Fruit fly (Drosophila melanogaster): ENCODE data around the gene Ugt307A1.
A peak's percentile ranks its signal among the peaks of the same experiment; 100 is the strongest.

The Ugt307A1 gene

dm6 chr2L:7026988-7027908, 40.5 kb upstream of the Ugt307A1 start, which contains the start of the genes CG31908 and MME1 (continued):
- TF ChIP-seq CG12659 (GFP tag; optimal IDR thresholded peaks at IDR 0.05) = peak; percentile 56
- TF ChIP-seq gce (GFP tag; IDR thresholded peaks at IDR 0.05) = no peak
- TF ChIP-seq CG12104 (GFP tag; optimal IDR thresholded peaks at IDR 0.05) = no peak
- TF ChIP-seq CG16813 (GFP tag; IDR thresholded peaks at IDR 0.05; ENCODE audit: partially characterized antibody) = peak; percentile 75
- peak; percentile 15 for TF ChIP-seq Hmx (GFP tag; optimal IDR thresholded peaks at IDR 0.05)
- TF ChIP-seq HmgZ (tag; optimal IDR thresholded peaks at IDR 0.05) = peak; percentile 28
- peak; percentile 4 for TF ChIP-seq az2 (GFP tag; optimal IDR thresholded peaks at IDR 0.05)
- TF ChIP-seq odd (GFP tag; optimal IDR thresholded peaks at IDR 0.05) = no peak
- peak; percentile 43 for TF ChIP-seq ind (GFP tag; optimal IDR thresholded peaks at IDR 0.05)
- TF ChIP-seq hb (GFP tag; IDR thresholded peaks at IDR 0.05; ENCODE audit: partially characterized antibody) = peak; percentile 66; the same call in 1 of the 3 replicates
- TF ChIP-seq row (GFP tag; IDR thresholded peaks at IDR 0.05) = peak; percentile 41; the same call in 1 of the 3 replicates
- TF ChIP-seq zfh2 (GFP tag; optimal IDR thresholded peaks at IDR 0.05) = peak; percentile 68
- 0 out of 2 replicates have a peak, but pooled peaks have one; percentile 34 for TF ChIP-seq CG2129 (GFP tag; IDR thresholded peaks at IDR 0.05; ENCODE audit: partially characterized antibody)
- no peak for TF ChIP-seq CG6689 (GFP tag; IDR thresholded peaks at IDR 0.05)
- peak; percentile 16 for TF ChIP-seq Chrac-16 (GFP tag; optimal IDR thresholded peaks at IDR 0.05)
- no peak for TF ChIP-seq al (GFP tag; IDR thresholded peaks at IDR 0.05)
- peak; percentile 56 for TF ChIP-seq dm (GFP tag; optimal IDR thresholded peaks at IDR 0.05)
- peak; percentile 93 for TF ChIP-seq Ets65A (GFP tag)
- no peak; the same call in 2 of the 3 replicates for TF ChIP-seq tgo (GFP tag; IDR thresholded peaks at IDR 0.05)
- TF ChIP-seq Rfx (GFP tag; IDR thresholded peaks at IDR 0.05) = peak; percentile 28; the same call in 1 of the 2 replicates
- TF ChIP-seq CG11504 (tag; optimal IDR thresholded peaks at IDR 0.05) = no peak
- peak; percentile 77 for TF ChIP-seq unc-4 (GFP tag; IDR thresholded peaks at IDR 0.05; ENCODE audit: partially characterized antibody)
- peak; percentile 76; the same call in 2 of the 3 replicates for TF ChIP-seq CG6791 (GFP tag; IDR thresholded peaks at IDR 0.05; ENCODE audit: partially characterized antibody)
- TF ChIP-seq Sin3A (optimal IDR thresholded peaks at IDR 0.05) = peak; percentile 71
- no peak for TF ChIP-seq CG10979 (tag; optimal IDR thresholded peaks at IDR 0.05)
- TF ChIP-seq her (GFP tag; optimal IDR thresholded peaks at IDR 0.05) = peak; percentile 4
- peak; percentile 3 for TF ChIP-seq CG18262 (tag; optimal IDR thresholded peaks at IDR 0.05)
- peak; percentile 41 for TF ChIP-seq CG10267 (tag; optimal IDR thresholded peaks at IDR 0.05)
- no peak for TF ChIP-seq Elba2 (GFP tag; optimal IDR thresholded peaks at IDR 0.05)
- TF ChIP-seq chn (GFP tag; optimal IDR thresholded peaks at IDR 0.05) = peak; percentile 23
- TF ChIP-seq chinmo (GFP tag; IDR thresholded peaks at IDR 0.05; ENCODE audit: partially characterized antibody) = 0 out of 4 replicates have a peak, but pooled peaks have one; percentile 52
- TF ChIP-seq CG18764 (GFP tag; optimal IDR thresholded peaks at IDR 0.05) = no peak
- no peak for TF ChIP-seq CG8290 (GFP tag; optimal IDR thresholded peaks at IDR 0.05)
- TF ChIP-seq CG8290 (tag; optimal IDR thresholded peaks at IDR 0.05) = peak in 1 of 2 experiments; percentile 3
- no peak for TF ChIP-seq CG1832 (GFP tag; optimal IDR thresholded peaks at IDR 0.05)
- peak; percentile 16 for TF ChIP-seq CG9437 (GFP tag; optimal IDR thresholded peaks at IDR 0.05)
- no peak for TF ChIP-seq sr (GFP tag; IDR thresholded peaks at IDR 0.05)
- TF ChIP-seq CG1233 (GFP tag; optimal IDR thresholded peaks at IDR 0.05) = no peak
- TF ChIP-seq CG12942 (GFP tag; optimal IDR thresholded peaks at IDR 0.05) = peak; percentile 24
- no peak for TF ChIP-seq mirr (GFP tag; optimal IDR thresholded peaks at IDR 0.05)
- no peak for TF ChIP-seq salm (tag; optimal IDR thresholded peaks at IDR 0.05)
- peak; percentile 36 for TF ChIP-seq Xbp1 (GFP tag; optimal IDR thresholded peaks at IDR 0.05)
- peak; percentile 30 for TF ChIP-seq bab2 (GFP tag; optimal IDR thresholded peaks at IDR 0.05)
- peak; percentile 17 for TF ChIP-seq gsb-n (tag; optimal IDR thresholded peaks at IDR 0.05)
- 0 out of 3 replicates have a peak, but pooled peaks have one; percentile 21 for TF ChIP-seq CG17361 (GFP tag; IDR thresholded peaks at IDR 0.05)
- TF ChIP-seq Dbx (GFP tag; IDR thresholded peaks at IDR 0.05) = 0 out of 3 replicates have a peak, but pooled peaks have one; percentile 38
- peak; percentile 20; the same call in 1 of the 3 replicates for TF ChIP-seq Aef1 (GFP tag; IDR thresholded peaks at IDR 0.05)
- TF ChIP-seq amos (GFP tag; IDR thresholded peaks at IDR 0.05; ENCODE audit: partially characterized antibody) = peak; percentile 60
- TF ChIP-seq CG17829 (tag; optimal IDR thresholded peaks at IDR 0.05) = peak; percentile 29
